Fruit fly (Drosophila melanogaster): ENCODE data around the gene Rga.
A peak's percentile ranks its signal among the peaks of the same experiment; 100 is the strongest.

Gene Rga

dm6 chr3R:5564775-5565190 is 48.1 kb downstream of the Rga start, which contains the start of the genes CG14671 and CG12746 (continued):
- TF ChIP-seq bigmax (GFP tag; optimal IDR thresholded peaks at IDR 0.05) (no peak), Asciz (GFP tag; optimal IDR thresholded peaks at IDR 0.05) (no peak), gfzf (GFP tag; optimal IDR thresholded peaks at IDR 0.05) (no peak), CG17612 (GFP tag; IDR thresholded peaks at IDR 0.05) (no peak), CG31224 (GFP tag; IDR thresholded peaks at IDR 0.05) (no peak), pb (GFP tag; optimal IDR thresholded peaks at IDR 0.05) (no peak), sd (tag; optimal IDR thresholded peaks at IDR 0.05) (no peak), mld (GFP tag; IDR thresholded peaks at IDR 0.05; ENCODE audit: partially characterized antibody) (no peak), otp (GFP tag; IDR thresholded peaks at IDR 0.05) (0 out of 3 replicates have a peak, but pooled peaks have one; percentile 7), CG4282 (GFP tag; optimal IDR thresholded peaks at IDR 0.05) (no peak), CG11560 (tag; IDR thresholded peaks at IDR 0.05) (no peak), stc (GFP tag; IDR thresholded peaks at IDR 0.05) (no peak), CG34422 (GFP tag; IDR thresholded peaks at IDR 0.05) (no peak), CG4730 (GFP tag; IDR thresholded peaks at IDR 0.05) (no peak), PHDP (tag; optimal IDR thresholded peaks at IDR 0.05) (no peak), emc (GFP tag; optimal IDR thresholded peaks at IDR 0.05) (no peak), Bdp1 (GFP tag; optimal IDR thresholded peaks at IDR 0.05) (no peak), CkIIα-i1 (GFP tag; IDR thresholded peaks at IDR 0.05) (no peak), CTCF (GFP tag; optimal IDR thresholded peaks at IDR 0.05) (no peak), kah (GFP tag; optimal IDR thresholded peaks at IDR 0.05) (peak; percentile 39), NFAT (GFP tag; IDR thresholded peaks at IDR 0.05) (no peak), CG11695 (GFP tag; IDR thresholded peaks at IDR 0.05) (no peak), Hr3 (GFP tag; optimal IDR thresholded peaks at IDR 0.05) (no peak), Stat92E (GFP tag; optimal IDR thresholded peaks at IDR 0.05) (no peak), GATAe (GFP tag; conservative IDR thresholded peaks at IDR 0.05) (no peak), dmrt99B (tag; optimal IDR thresholded peaks at IDR 0.05) (no peak), MESR4 (GFP tag; optimal IDR thresholded peaks at IDR 0.05) (peak; percentile 50), CG17912 (GFP tag; optimal IDR thresholded peaks at IDR 0.05) (no peak), toy (GFP tag; IDR thresholded peaks at IDR 0.05) (no peak), bbx (GFP tag; IDR thresholded peaks at IDR 0.05; ENCODE audit: partially characterized antibody) (peak; percentile 29; the same call in 1 of the 2 replicates), sug (tag; optimal IDR thresholded peaks at IDR 0.05) (peak; percentile 37), ase (GFP tag; IDR thresholded peaks at IDR 0.05) (no peak), Mad (GFP tag; optimal IDR thresholded peaks at IDR 0.05) (no peak), ab (GFP tag; optimal IDR thresholded peaks at IDR 0.05) (no peak), Taf1 (GFP tag; IDR thresholded peaks at IDR 0.05) (no peak), CG3995 (GFP tag; optimal IDR thresholded peaks at IDR 0.05) (no peak), sens-2 (GFP tag; IDR thresholded peaks at IDR 0.05) (no peak), CG10959 (GFP tag; IDR thresholded peaks at IDR 0.05) (no peak), wdn (GFP tag; IDR thresholded peaks at IDR 0.05) (no peak), CG11696 (GFP tag; IDR thresholded peaks at IDR 0.05) (no peak), CG8478 (optimal IDR thresholded peaks at IDR 0.05) (no peak), prd (optimal IDR thresholded peaks at IDR 0.05) (no peak), prd (GFP tag; IDR thresholded peaks at IDR 0.05) (no peak), Gsc (GFP tag; IDR thresholded peaks at IDR 0.05) (no peak), gcm (GFP tag; optimal IDR thresholded peaks at IDR 0.05) (no peak), CG6272 (GFP tag; IDR thresholded peaks at IDR 0.05) (no peak), Sox100B (GFP tag; optimal IDR thresholded peaks at IDR 0.05) (no peak), CG8089 (GFP tag; optimal IDR thresholded peaks at IDR 0.05) (no peak), CG16813 (GFP tag; IDR thresholded peaks at IDR 0.05; ENCODE audit: partially characterized antibody) (no peak), Dll (GFP tag; IDR thresholded peaks at IDR 0.05; ENCODE audit: partially characterized antibody) (peak; percentile 51; the same call in 2 of the 4 replicates), tio (GFP tag; optimal IDR thresholded peaks at IDR 0.05) (no peak), nerfin-2 (GFP tag; IDR thresholded peaks at IDR 0.05; ENCODE audit: partially characterized antibody) (peak; percentile 36; the same call in 1 of the 2 replicates), CG30020 (tag; optimal IDR thresholded peaks at IDR 0.05) (peak; percentile 28)

Data from whole organism, embryonic.